Worm (Caenorhabditis elegans): ENCODE data around the gene nhr-275.

The nhr-275 gene

DNA sequence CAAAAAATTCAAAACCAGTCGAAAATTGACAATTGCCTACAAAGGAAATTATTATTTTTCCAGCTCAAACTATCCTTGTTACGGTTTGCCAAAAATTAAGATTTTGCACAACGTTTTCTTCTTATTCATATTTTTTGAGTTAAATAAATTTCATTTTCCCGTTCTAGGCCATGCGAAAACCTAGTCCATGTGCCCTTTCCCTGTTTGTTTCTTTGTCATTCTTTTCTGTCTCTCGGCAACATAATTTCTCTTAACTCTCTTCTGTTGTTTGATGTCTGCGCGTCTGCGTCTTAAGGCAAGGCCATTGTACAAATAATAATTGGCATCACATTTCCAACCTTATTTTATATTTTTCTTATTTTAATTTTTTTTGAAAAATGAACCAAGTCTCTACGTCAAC is 14.6 kb upstream of the nhr-275 start, which contains the start of gene nhr-228 (continued):
- TF ChIP-seq nhr-28 (tag; optimal IDR thresholded peaks at IDR 0.05) (no peak), ceh-63 (GFP tag; optimal IDR thresholded peaks at IDR 0.05) (no peak), pag-3 (tag; optimal IDR thresholded peaks at IDR 0.05; ENCODE audit: borderline replicate concordance, insufficient read depth) (peak; percentile 24), zip-4 (GFP tag; optimal IDR thresholded peaks at IDR 0.05) (no peak), elt-3 (tag; optimal IDR thresholded peaks at IDR 0.05) (peak in 1 of 6 experiments; percentile 47), mab-9 (GFP tag; IDR thresholded peaks at IDR 0.05) (no peak), unc-86 (tag; optimal IDR thresholded peaks at IDR 0.05) (no peak), ceh-8 (GFP tag; optimal IDR thresholded peaks at IDR 0.05) (no peak), jun-1 (tag; optimal IDR thresholded peaks at IDR 0.05) (no peak), nhr-84 (tag; optimal IDR thresholded peaks at IDR 0.05) (no peak), nhr-76 (tag; optimal IDR thresholded peaks at IDR 0.05) (no peak), nhr-12 (tag; optimal IDR thresholded peaks at IDR 0.05) (no peak), sptf-1 (tag; optimal IDR thresholded peaks at IDR 0.05) (no peak), ztf-4 (tag; optimal IDR thresholded peaks at IDR 0.05) (no peak), C34B4.2 (tag; optimal IDR thresholded peaks at IDR 0.05) (no peak), swsn-7 (tag; optimal IDR thresholded peaks at IDR 0.05) (peak; percentile 23), pax-3 (tag; optimal IDR thresholded peaks at IDR 0.05) (no peak), nhr-47 (tag; optimal IDR thresholded peaks at IDR 0.05) (peak; percentile 43), isw-1 (GFP tag; IDR thresholded peaks at IDR 0.05) (no peak), snpc-4 (tag; optimal IDR thresholded peaks at IDR 0.05) (no peak), C16A3.4 (tag; optimal IDR thresholded peaks at IDR 0.05) (peak; percentile 45), lin-15B (tag; optimal IDR thresholded peaks at IDR 0.05) (no peak), lin-13 (GFP tag; optimal IDR thresholded peaks at IDR 0.05) (no peak), nhr-19 (GFP tag; conservative IDR thresholded peaks at IDR 0.05) (no peak), nhr-85 (tag) (no peak), xbp-1 (tag; optimal IDR thresholded peaks at IDR 0.05) (peak; percentile 1), aly-2 (tag; optimal IDR thresholded peaks at IDR 0.05) (no peak), zag-1 (tag; optimal IDR thresholded peaks at IDR 0.05) (no peak), ceh-90 (tag; optimal IDR thresholded peaks at IDR 0.05) (no peak), rnt-1 (tag; optimal IDR thresholded peaks at IDR 0.05) (peak; percentile 46), nhr-77 (tag; optimal IDR thresholded peaks at IDR 0.05) (no peak), ztf-11 (tag; optimal IDR thresholded peaks at IDR 0.05) (no peak), dsc-1 (tag; optimal IDR thresholded peaks at IDR 0.05) (no peak), efl-1 (optimal IDR thresholded peaks at IDR 0.05) (peak; percentile 60 to 63), efl-1 (GFP tag; optimal IDR thresholded peaks at IDR 0.05 in 1 of 2) (peak; percentile 20 to 88), lin-35 (GFP tag; optimal IDR thresholded peaks at IDR 0.05) (peak; percentile 38 to 56), C04F5.9 (tag; optimal IDR thresholded peaks at IDR 0.05) (no peak), unc-130 (tag; optimal IDR thresholded peaks at IDR 0.05) (peak; percentile 37), nhr-11 (tag; optimal IDR thresholded peaks at IDR 0.05) (no peak)

DNA sequence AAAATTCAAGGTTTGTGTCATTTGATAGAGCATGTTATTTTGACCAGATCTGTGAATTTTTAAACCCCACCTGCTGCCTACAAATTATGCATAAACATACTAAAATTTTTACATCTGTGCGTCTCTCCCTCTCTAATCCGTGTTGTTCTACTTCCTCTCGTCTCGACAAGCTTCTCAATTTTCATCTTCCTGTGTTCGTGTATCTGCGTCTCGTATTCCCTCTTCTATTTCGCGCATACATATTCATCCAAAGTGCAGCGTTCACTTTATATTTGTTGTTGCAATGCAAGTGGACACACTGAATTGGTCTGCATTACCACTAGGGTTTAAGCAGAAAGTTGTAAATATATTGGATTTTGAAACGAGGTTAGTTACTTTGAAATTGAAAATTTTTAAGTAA is 11.7 kb upstream of the nhr-275 start, which contains the start of gene fbxa-137:
TSS of gene fbxa-137 (plus strand) at position 274 of the 400 bp plus-strand sequence.
- TF ChIP-seq nhr-19 (GFP tag; conservative IDR thresholded peaks at IDR 0.05) (no peak), unc-62 (GFP tag; optimal IDR thresholded peaks at IDR 0.05) (no peak), lin-14 (GFP tag; optimal IDR thresholded peaks at IDR 0.05) (peak; percentile 14), mdl-1 (tag; optimal IDR thresholded peaks at IDR 0.05) (no peak)

DNA sequence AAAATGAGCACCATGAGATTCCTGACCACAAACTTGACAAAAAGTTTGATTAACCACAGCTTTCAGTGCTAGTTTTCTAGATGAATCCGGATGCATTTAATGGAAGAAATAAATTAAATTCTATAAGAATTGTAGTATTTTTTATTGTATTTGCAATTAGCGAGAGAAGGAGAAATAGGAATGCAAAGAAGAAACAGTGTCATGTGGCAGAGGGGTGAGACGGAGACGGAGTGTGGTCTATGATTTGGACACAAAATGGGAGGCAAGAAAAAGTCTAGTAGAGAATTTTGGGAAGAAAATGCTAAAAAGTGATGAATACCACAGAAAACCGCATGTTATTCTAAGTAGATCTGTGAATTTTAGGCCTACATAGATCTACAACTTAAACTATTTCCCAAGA is 11.2 kb upstream of the nhr-275 start, which contains the start of gene nhr-59:
TSS of gene nhr-59 (minus strand) at position 214 of the 400 bp plus-strand sequence.
- TF ChIP-seq jun-1 (tag; optimal IDR thresholded peaks at IDR 0.05) (no peak), lin-14 (GFP tag; optimal IDR thresholded peaks at IDR 0.05) (peak; percentile 68), ceh-90 (tag; optimal IDR thresholded peaks at IDR 0.05) (no peak), snpc-4 (tag; optimal IDR thresholded peaks at IDR 0.05) (no peak), lin-35 (GFP tag; optimal IDR thresholded peaks at IDR 0.05) (peak in 1 of 2 experiments; percentile 56), pqm-1 (tag; optimal IDR thresholded peaks at IDR 0.05) (no peak), dpl-1 (GFP tag; optimal IDR thresholded peaks at IDR 0.05) (peak in 1 of 3 experiments; percentile 11), unc-30 (tag; optimal IDR thresholded peaks at IDR 0.05) (no peak), efl-1 (optimal IDR thresholded peaks at IDR 0.05) (peak in 1 of 2 experiments; percentile 7), efl-1 (GFP tag; optimal IDR thresholded peaks at IDR 0.05 in 1 of 2) (no peak), vab-15 (tag; optimal IDR thresholded peaks at IDR 0.05) (no peak), nhr-11 (tag; optimal IDR thresholded peaks at IDR 0.05) (no peak), efl-3 (GFP tag; optimal IDR thresholded peaks at IDR 0.05) (no peak), fkh-10 (GFP tag; optimal IDR thresholded peaks at IDR 0.05) (no peak), unc-98 (GFP tag; IDR thresholded peaks at IDR 0.05) (no peak), nhr-20 (tag; optimal IDR thresholded peaks at IDR 0.05) (peak; percentile 53), nhr-71 (tag; optimal IDR thresholded peaks at IDR 0.05) (peak; percentile 22), mep-1 (tag; optimal IDR thresholded peaks at IDR 0.05) (peak; percentile 0)
